Fruit fly (Drosophila melanogaster): Measurements from ENCODE around the gene CG14712.
A peak's percentile ranks its signal among the peaks of the same experiment; 100 is the strongest.

Gene CG14712

DNA sequence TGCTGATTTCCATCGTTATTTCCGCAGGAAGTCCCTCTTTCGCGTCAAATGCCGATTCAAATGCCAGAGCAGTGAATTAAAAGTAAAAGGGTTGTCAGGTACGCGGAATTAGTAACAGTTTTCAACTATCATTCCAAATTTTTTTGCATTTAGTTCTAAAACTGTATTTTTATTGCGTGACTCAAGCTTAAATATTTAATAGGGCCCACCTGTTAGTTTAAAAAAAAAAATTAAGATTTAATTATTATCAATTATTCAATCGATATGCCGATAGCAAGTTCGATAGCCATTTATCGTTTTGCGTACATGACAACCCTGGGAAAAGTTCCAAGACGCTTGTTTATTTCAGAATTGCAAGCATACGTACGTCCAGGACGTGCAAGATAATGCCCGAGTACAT is 5.5 kb upstream of the CG14712 start, which contains the start of gene CG14711 (continued):
- TF ChIP-seq zf30C (GFP tag; optimal IDR thresholded peaks at IDR 0.05) (no peak), CG16815 (GFP tag; optimal IDR thresholded peaks at IDR 0.05) (peak; percentile 69), sob (GFP tag; IDR thresholded peaks at IDR 0.05) (peak; percentile 85), Sry-δ (GFP tag; optimal IDR thresholded peaks at IDR 0.05) (peak; percentile 53), slbo (GFP tag; IDR thresholded peaks at IDR 0.05) (peak; percentile 89), CG6683 (GFP tag; optimal IDR thresholded peaks at IDR 0.05) (peak; percentile 72), CG17612 (GFP tag; IDR thresholded peaks at IDR 0.05) (peak; percentile 63; the same call in 1 of the 2 replicates), Trl (optimal IDR thresholded peaks at IDR 0.05) (no peak), Trl (GFP tag; optimal IDR thresholded peaks at IDR 0.05) (peak; percentile 77), Atf6 (GFP tag; IDR thresholded peaks at IDR 0.05) (peak; percentile 90), CG14050 (GFP tag; IDR thresholded peaks at IDR 0.05) (peak; percentile 75), eve (GFP tag; optimal IDR thresholded peaks at IDR 0.05) (no peak), Fer1 (GFP tag; optimal IDR thresholded peaks at IDR 0.05) (peak; percentile 88), CG14667 (GFP tag; IDR thresholded peaks at IDR 0.05) (peak; percentile 52; the same call in 1 of the 2 replicates), ems (GFP tag; optimal IDR thresholded peaks at IDR 0.05) (peak; percentile 80), odd (GFP tag; optimal IDR thresholded peaks at IDR 0.05) (no peak), CG17328 (GFP tag; IDR thresholded peaks at IDR 0.05) (peak; percentile 83), ara (GFP tag; IDR thresholded peaks at IDR 0.05) (peak; percentile 83), Max (GFP tag; optimal IDR thresholded peaks at IDR 0.05) (peak; percentile 87), ro (GFP tag; IDR thresholded peaks at IDR 0.05) (no peak; the same call in 1 of the 2 replicates), sisA (GFP tag; IDR thresholded peaks at IDR 0.05) (peak; percentile 82), al (GFP tag; IDR thresholded peaks at IDR 0.05) (peak; percentile 79), CG3995 (GFP tag; optimal IDR thresholded peaks at IDR 0.05) (peak; percentile 96), luna (GFP tag; optimal IDR thresholded peaks at IDR 0.05) (no peak), CG1792 (GFP tag; optimal IDR thresholded peaks at IDR 0.05) (peak; percentile 41), CG13775 (GFP tag; optimal IDR thresholded peaks at IDR 0.05) (peak; percentile 92), CG10959 (GFP tag; IDR thresholded peaks at IDR 0.05) (peak; percentile 73), dati (GFP tag; IDR thresholded peaks at IDR 0.05) (no peak; the same call in 1 of the 2 replicates), CG31441 (GFP tag; IDR thresholded peaks at IDR 0.05) (no peak; the same call in 1 of the 2 replicates), wor (GFP tag; IDR thresholded peaks at IDR 0.05) (peak; percentile 78), insv (GFP tag; optimal IDR thresholded peaks at IDR 0.05) (peak in 1 of 2 experiments; percentile 63), CG1233 (GFP tag; optimal IDR thresholded peaks at IDR 0.05) (peak; percentile 84), CG33213 (GFP tag; optimal IDR thresholded peaks at IDR 0.05) (peak; percentile 54), Elba2 (GFP tag; optimal IDR thresholded peaks at IDR 0.05) (no peak), Nf-YB (GFP tag; optimal IDR thresholded peaks at IDR 0.05) (peak; percentile 67), trh (GFP tag; optimal IDR thresholded peaks at IDR 0.05) (peak; percentile 66), schlank (tag; optimal IDR thresholded peaks at IDR 0.05) (peak; percentile 55), pfk (GFP tag; optimal IDR thresholded peaks at IDR 0.05) (no peak), Asciz (GFP tag; optimal IDR thresholded peaks at IDR 0.05) (peak; percentile 73), lov (optimal IDR thresholded peaks at IDR 0.05) (no peak), lov (GFP tag; IDR thresholded peaks at IDR 0.05) (peak; percentile 83; the same call in 2 of the 3 replicates), CG31365 (tag; optimal IDR thresholded peaks at IDR 0.05) (no peak), Hmx (GFP tag; optimal IDR thresholded peaks at IDR 0.05) (peak; percentile 31), CG43689 (GFP tag; IDR thresholded peaks at IDR 0.05) (peak; percentile 51), CG7928 (GFP tag; optimal IDR thresholded peaks at IDR 0.05) (peak; percentile 14), CG4404 (GFP tag; IDR thresholded peaks at IDR 0.05) (peak; percentile 74), Med (GFP tag) (peak; percentile 94), chif (GFP tag; optimal IDR thresholded peaks at IDR 0.05) (peak; percentile 20 to 72), seq (GFP tag; IDR thresholded peaks at IDR 0.05) (peak; percentile 76), CG1603 (tag; optimal IDR thresholded peaks at IDR 0.05) (peak; percentile 46), Kr (GFP tag; optimal IDR thresholded peaks at IDR 0.05) (no peak), CG1832 (GFP tag; optimal IDR thresholded peaks at IDR 0.05) (no peak), Aef1 (GFP tag; IDR thresholded peaks at IDR 0.05) (peak; percentile 75)

All from whole organism, embryonic.